Fruit fly (Drosophila melanogaster) whole organism, wandering third instar larva: ENCODE results near the gene CG46510.
"Not testable (repeated sequence)": the region's sequence is repeated elsewhere in the genome, so short reads cannot be mapped to it uniquely, and the experiment has no call there.

Experiments
- Abd-B ChIP-seq: fragments of >200 bp; optimal IDR thresholded peaks from 2 replicates; lab custom pipeline; 2017; ENCODE audit warnings: missing biosample characterization, missing genetic modification characterization
- CG32264 ChIP-seq: fragments of 200-800 bp; sonication (Bioruptor generic); optimal IDR thresholded peaks from 2 replicates; lab custom pipeline; 2016; ENCODE audit warnings: missing biosample characterization, missing genetic modification characterization
- CG9705 ChIP-seq: fragments of 200-800 bp; sonication (Bioruptor generic); optimal IDR thresholded peaks from 2 replicates; lab custom pipeline; 2018; ENCODE audit warnings: missing biosample characterization, mild to moderate bottlenecking, missing genetic modification characterization
- CrebA ChIP-seq: fragments of 200-800 bp; sonication (Bioruptor generic); optimal IDR thresholded peaks from 2 replicates; lab custom pipeline; 2016; ENCODE audit warnings: missing biosample characterization, mild to moderate bottlenecking, missing genetic modification characterization, borderline replicate concordance
- GATAd ChIP-seq: sonication (Bioruptor generic); optimal IDR thresholded peaks from 2 replicates; lab custom pipeline; 2016; ENCODE audit warnings: missing biosample characterization, missing genetic modification characterization
- HLH106 ChIP-seq: fragments of 200-800 bp; optimal IDR thresholded peaks from 3 replicates; lab custom pipeline; 2019; ENCODE audit warnings: missing biosample characterization, mild to moderate bottlenecking, missing genetic modification characterization, moderate library complexity
- Hnf4 ChIP-seq: fragments of 200-800 bp; sonication (Bioruptor generic); optimal IDR thresholded peaks from 2 replicates; lab custom pipeline; 2016; ENCODE audit warnings: missing biosample characterization, mild to moderate bottlenecking, missing genetic modification characterization
- Hr83 ChIP-seq: fragments of 200-300 bp; sonication (Bioruptor generic); optimal IDR thresholded peaks from 2 replicates; lab custom pipeline; 2016; ENCODE audit warnings: missing biosample characterization, mild to moderate bottlenecking, missing genetic modification characterization, moderate library complexity; ENCODE audit not compliant: poor library complexity, severe bottlenecking
- Myc ChIP-seq: fragments of >200 bp; optimal IDR thresholded peaks from 2 replicates; lab custom pipeline; 2017
- OdsH ChIP-seq: fragments of 200-800 bp; sonication (Bioruptor generic); optimal IDR thresholded peaks from 2 replicates; lab custom pipeline; 2016; ENCODE audit warnings: missing biosample characterization, mild to moderate bottlenecking, missing genetic modification characterization
- Rel ChIP-seq, 2 experiments: fragments of 200-800 bp; sonication (Bioruptor generic) in 1 of 2; optimal IDR thresholded peaks; 2 replicates in 1 of 2; 3 replicates in 1 of 2; lab custom pipeline; 2016 to 2019; ENCODE audit warnings: mild to moderate bottlenecking in 2 of 2, missing biosample characterization in 2 of 2, missing genetic modification characterization in 2 of 2, moderate library complexity in 1 of 2
- Sp1 ChIP-seq: fragments of 200-800 bp; sonication (Bioruptor generic); optimal IDR thresholded peaks from 3 replicates; lab custom pipeline; 2019; ENCODE audit warnings: missing biosample characterization, mild to moderate bottlenecking, missing genetic modification characterization, moderate library complexity
- brk ChIP-seq: fragments of 200-800 bp; sonication (Bioruptor generic); optimal IDR thresholded peaks from 2 replicates; lab custom pipeline; 2016; ENCODE audit warnings: missing biosample characterization, mild to moderate bottlenecking, missing genetic modification characterization
- dmrt93B ChIP-seq: fragments of 200-800 bp; sonication (Bioruptor generic); optimal IDR thresholded peaks from 2 replicates; lab custom pipeline; 2018; ENCODE audit warnings: missing biosample characterization, mild to moderate bottlenecking, missing genetic modification characterization
- foxo ChIP-seq, 2 experiments: fragments of 200-800 bp; sonication (Bioruptor generic); optimal IDR thresholded peaks; 2 replicates in 1 of 2; 3 replicates in 1 of 2; lab custom pipeline; 2016 to 2017; ENCODE audit warnings: missing biosample characterization in 2 of 2, missing genetic modification characterization in 2 of 2
- fru ChIP-seq: fragments of 200-800 bp; sonication (Bioruptor generic); optimal IDR thresholded peaks from 3 replicates; lab custom pipeline; 2016; ENCODE audit warnings: missing biosample characterization, mild to moderate bottlenecking, missing genetic modification characterization
- jim ChIP-seq: fragments of 175-275, 200-325 bp; sonication (Bioruptor generic); optimal IDR thresholded peaks from 2 replicates; lab custom pipeline; 2016; ENCODE audit warnings: missing biosample characterization, mild to moderate bottlenecking, missing genetic modification characterization
- lola ChIP-seq: fragments of >200 bp; optimal IDR thresholded peaks from 2 replicates; lab custom pipeline; 2017; ENCODE audit warnings: missing biosample characterization, missing genetic modification characterization
- pan ChIP-seq: fragments of >200 bp; optimal IDR thresholded peaks from 2 replicates; lab custom pipeline; 2017
- psq ChIP-seq: fragments of 200-800 bp; sonication (Bioruptor generic); optimal IDR thresholded peaks from 3 replicates; lab custom pipeline; 2017; ENCODE audit warnings: missing biosample characterization, mild to moderate bottlenecking, missing genetic modification characterization, moderate library complexity
- sv ChIP-seq: fragments of 200-800 bp; sonication (Bioruptor generic); optimal IDR thresholded peaks from 3 replicates; lab custom pipeline; 2016; ENCODE audit warnings: missing biosample characterization, missing genetic modification characterization

The CG46510 gene

DNA sequence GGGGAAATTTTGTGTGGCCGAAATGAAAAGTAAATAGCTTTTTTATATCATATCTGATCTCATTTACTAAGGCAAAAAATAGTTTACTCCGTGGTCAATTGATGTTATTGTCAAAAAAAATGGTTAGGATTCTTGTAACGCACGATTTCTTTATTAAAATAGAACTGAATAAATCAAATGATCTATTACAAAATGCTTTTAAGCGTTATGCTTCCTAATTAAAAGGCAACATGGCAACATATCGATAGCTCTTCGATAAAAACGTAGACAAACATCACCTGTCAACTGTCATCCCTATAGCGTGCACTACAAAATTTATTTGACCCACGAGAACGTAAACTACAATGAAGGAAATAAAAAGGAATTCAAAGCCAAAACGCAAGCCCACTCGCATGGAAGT is at the start of gene CG46510:
CG46510 (plus strand) TSS at position 301 of the 400 bp plus-strand sequence.
- not testable (repeated sequence) for TF ChIP-seq jim, GATAd, fru (GFP tag; lab: Kevin White, UChicago)

dm6 chrX:22142758-22143157 is 34.5 kb upstream of the CG46510 start, which contains the start of gene CG40813:
Gene CG40813, plus strand, starts transcription at chrX:22143058.
- not testable (repeated sequence) for TF ChIP-seq foxo (GFP tag; optimal IDR thresholded peaks at IDR 0.05; lab: Kevin White, UChicago); Hr83 (GFP tag; lab: Kevin White, UChicago); Rel (GFP tag; optimal IDR thresholded peaks at IDR 0.05; lab: Kevin White, UChicago); Rel (tag; optimal IDR thresholded peaks at IDR 0.05; lab: Kevin White, UChicago)

DNA sequence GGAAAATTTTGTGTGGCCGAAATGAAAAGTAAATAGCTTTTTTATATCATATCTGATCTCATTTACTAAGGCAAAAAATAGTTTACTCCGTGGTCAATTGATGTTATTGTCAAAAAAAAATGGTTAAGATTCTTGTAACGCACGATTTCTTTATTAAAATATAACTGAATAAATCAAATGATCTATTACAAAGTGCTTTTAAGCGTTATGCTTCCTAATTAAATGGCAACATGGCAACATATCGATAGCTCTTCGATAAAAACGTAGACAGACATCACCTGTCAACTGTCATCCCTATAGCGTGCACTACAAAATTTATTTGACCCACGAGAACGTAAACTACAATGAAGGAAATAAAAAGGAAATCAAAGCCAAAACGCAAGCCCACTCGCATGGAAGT is 29.8 kb upstream of the CG46510 start, which contains the start of gene CG46504:
CG46504 (plus strand) TSS at position 301 of the 400 bp plus-strand sequence.
- TF ChIP-seq CG9705; sv (GFP tag; lab: Kevin White, UChicago); psq (GFP tag; lab: Kevin White, UChicago): not testable (repeated sequence)

DNA sequence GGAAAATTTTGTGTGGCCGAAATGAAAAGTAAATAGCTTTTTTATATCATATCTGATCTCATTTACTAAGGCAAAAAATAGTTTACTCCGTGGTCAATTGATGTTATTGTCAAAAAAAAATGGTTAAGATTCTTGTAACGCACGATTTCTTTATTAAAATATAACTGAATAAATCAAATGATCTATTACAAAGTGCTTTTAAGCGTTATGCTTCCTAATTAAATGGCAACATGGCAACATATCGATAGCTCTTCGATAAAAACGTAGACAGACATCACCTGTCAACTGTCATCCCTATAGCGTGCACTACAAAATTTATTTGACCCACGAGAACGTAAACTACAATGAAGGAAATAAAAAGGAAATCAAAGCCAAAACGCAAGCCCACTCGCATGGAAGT is 24.8 kb upstream of the CG46510 start, which contains the start of gene CG46505:
CG46505 (plus strand) TSS at position 301 of the 400 bp plus-strand sequence.
- not testable (repeated sequence) for TF ChIP-seq brk (GFP tag; lab: Kevin White, UChicago); GATAd (GFP tag; lab: Kevin White, UChicago); pan
- TF ChIP-seq, all 38 proteins: peak for 0; not testable (repeated sequence) for 38

- not testable (repeated sequence) for TF ChIP-seq Rel (GFP tag; optimal IDR thresholded peaks at IDR 0.05; lab: Kevin White, UChicago); Rel (tag; optimal IDR thresholded peaks at IDR 0.05; lab: Kevin White, UChicago); pan; Hnf4 (GFP tag; lab: Kevin White, UChicago)
Measured at dm6 chrX:22157587-22157986, 19.7 kb upstream of the CG46510 start, which contains the start of gene CG46506. Gene CG46506, plus strand, starts transcription at chrX:22157887.

DNA sequence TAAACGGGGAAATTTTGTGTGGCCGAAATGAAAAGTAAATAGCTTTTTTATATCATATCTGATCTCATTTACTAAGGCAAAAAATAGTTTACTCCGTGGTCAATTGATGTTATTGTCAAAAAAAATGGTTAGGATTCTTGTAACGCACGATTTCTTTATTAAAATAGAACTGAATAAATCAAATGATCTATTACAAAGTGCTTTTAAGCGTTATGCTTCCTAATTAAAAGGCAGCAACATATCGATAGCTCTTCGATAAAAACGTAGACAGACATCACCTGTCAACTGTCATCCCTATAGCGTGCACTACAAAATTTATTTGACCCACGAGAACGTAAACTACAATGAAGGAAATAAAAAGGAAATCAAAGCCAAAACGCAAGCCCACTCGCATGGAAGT is 14.7 kb upstream of the CG46510 start, which contains the start of gene CG46507:
CG46507 (plus strand) TSS at position 301 of the 400 bp plus-strand sequence.
- TF ChIP-seq CrebA (GFP tag; lab: Kevin White, UChicago); CG32264 (GFP tag; lab: Kevin White, UChicago); Myc: not testable (repeated sequence)

DNA sequence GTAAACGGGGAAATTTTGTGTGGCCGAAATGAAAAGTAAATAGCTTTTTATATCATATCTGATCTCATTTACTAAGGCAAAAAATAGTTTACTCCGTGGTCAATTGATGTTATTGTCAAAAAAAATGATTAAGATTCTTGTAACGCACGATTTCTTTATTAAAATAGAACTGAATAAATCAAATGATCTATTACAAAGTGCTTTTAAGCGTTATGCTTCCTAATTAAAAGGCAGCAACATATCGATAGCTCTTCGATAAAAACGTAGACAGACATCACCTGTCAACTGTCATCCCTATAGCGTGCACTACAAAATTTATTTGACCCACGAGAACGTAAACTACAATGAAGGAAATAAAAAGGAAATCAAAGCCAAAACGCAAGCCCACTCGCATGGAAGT is 9.9 kb upstream of the CG46510 start, which contains the start of gene CG46508:
CG46508 (plus strand) TSS at position 301 of the 400 bp plus-strand sequence.
- not testable (repeated sequence) for TF ChIP-seq lola (GFP tag; lab: Kevin White, UChicago); HLH106; Abd-B (GFP tag; lab: Kevin White, UChicago)

dm6 chrX:22172341-22172740 is 5.0 kb upstream of the CG46510 start, which contains the start of gene CG46509:
Gene CG46509, plus strand, starts transcription at chrX:22172641.
- not testable (repeated sequence) for TF ChIP-seq OdsH (GFP tag; lab: Kevin White, UChicago); pan; dmrt93B

- not testable (repeated sequence) for TF ChIP-seq Sp1 (GFP tag; lab: Kevin White, UChicago); CrebA (GFP tag; lab: Kevin White, UChicago); dmrt93B
- TF ChIP-seq, all 38 proteins: peak for 0; not testable (repeated sequence) for 38
Measured at dm6 chrX:22182193-22182592, 4.9 kb downstream of the CG46510 start, which contains the start of gene CG46511. Gene CG46511, plus strand, starts transcription at chrX:22182493.
